Fruit fly (Drosophila melanogaster) whole organism, embryonic: ENCODE measurements around the gene CG4730.
A peak's percentile ranks its signal among the peaks of the same experiment; 100 is the strongest.

Experiments used
- Antp ChIP-seq: fragments of 200-800 bp; sonication (Bioruptor generic); optimal IDR thresholded peaks from 3 replicates; lab custom pipeline; 2016; ENCODE audit warnings: missing biosample characterization, missing genetic modification characterization
- Awh ChIP-seq: fragments of 200-800 bp; sonication (Bioruptor generic); IDR thresholded peaks from 2 replicates; pipeline ENCODE4, ENCODE4 v1.3.6; 2022; ENCODE audit warnings: missing biosample characterization, missing genetic modification characterization
- BEAF-32 ChIP-seq: fragments of 200-800 bp; sonication (Bioruptor generic); optimal IDR thresholded peaks from 3 replicates; lab custom pipeline; 2017; ENCODE audit warnings: missing biosample characterization, missing genetic modification characterization, mild to moderate bottlenecking, moderate library complexity, missing genetic modification reagents
- CG10321 ChIP-seq: fragments of 200-800 bp; sonication (Bioruptor generic); IDR thresholded peaks from 2 replicates; pipeline ENCODE4 v1.3.6; 2022; ENCODE audit warnings: missing biosample characterization, missing genetic modification characterization
- CG11093 ChIP-seq: fragments of 200-800 bp; sonication (Bioruptor generic); IDR thresholded peaks from 3 replicates; pipeline ENCODE4 v1.3.6; 2022; ENCODE audit warnings: missing biosample characterization, missing genetic modification characterization
- CG11504 ChIP-seq: fragments of 200-800 bp; sonication (Bioruptor generic); optimal IDR thresholded peaks from 3 replicates; lab custom pipeline; 2019; ENCODE audit warnings: missing biosample characterization, mild to moderate bottlenecking, missing genetic modification characterization, moderate library complexity
- CG11723 ChIP-seq: fragments of 200-800 bp; sonication (Bioruptor generic); optimal IDR thresholded peaks from 2 replicates; lab custom pipeline; 2017; ENCODE audit warnings: missing biosample characterization, mild to moderate bottlenecking, missing genetic modification characterization
- CG12299 ChIP-seq: fragments of 200-800 bp; sonication (Bioruptor generic); optimal IDR thresholded peaks from 2 replicates; lab custom pipeline; 2018; ENCODE audit warnings: missing biosample characterization, mild to moderate bottlenecking, missing genetic modification characterization
- CG17829 ChIP-seq: fragments of 200-800 bp; optimal IDR thresholded peaks from 2 replicates; lab custom pipeline; 2019; ENCODE audit warnings: missing biosample characterization, mild to moderate bottlenecking, missing genetic modification characterization, moderate library complexity
- CG2199 ChIP-seq: fragments of 200-800 bp; sonication (Bioruptor generic); IDR thresholded peaks from 3 replicates; pipeline ENCODE4 v1.3.6; 2022; ENCODE audit warnings: missing biosample characterization, missing genetic modification characterization
- CG30403 ChIP-seq: fragments of 200-800 bp; sonication (Bioruptor generic); optimal IDR thresholded peaks from 3 replicates; lab custom pipeline; 2016; ENCODE audit warnings: missing biosample characterization, missing genetic modification characterization
- CG30431 ChIP-seq: fragments of 200-800 bp; sonication (Bioruptor generic); optimal IDR thresholded peaks from 2 replicates; lab custom pipeline; 2017; ENCODE audit warnings: missing biosample characterization, missing genetic modification characterization
- CG3065 ChIP-seq: fragments of 200-800 bp; sonication (Bioruptor generic); optimal IDR thresholded peaks from 2 replicates; lab custom pipeline; 2016; ENCODE audit warnings: missing biosample characterization, missing genetic modification characterization
- CG32532 ChIP-seq: fragments of 200-800 bp; sonication (Bioruptor generic); IDR thresholded peaks from 2 replicates; pipeline ENCODE4 v1.3.6; 2022; ENCODE audit warnings: missing biosample characterization, missing genetic modification characterization
- CG3407 ChIP-seq: fragments of 200-800 bp; sonication (Bioruptor generic); optimal IDR thresholded peaks from 2 replicates; lab custom pipeline; 2018; ENCODE audit warnings: missing biosample characterization, mild to moderate bottlenecking, missing genetic modification characterization
- CG3726 ChIP-seq: fragments of 200-800 bp; sonication (Bioruptor generic); IDR thresholded peaks from 3 replicates; pipeline ENCODE4, ENCODE4 v1.3.6; 2022; ENCODE audit warnings: missing biosample characterization, missing genetic modification characterization
- CG3995 ChIP-seq: fragments of 200-800 bp; sonication (Bioruptor generic); optimal IDR thresholded peaks from 3 replicates; lab custom pipeline; 2016; ENCODE audit warnings: missing biosample characterization, missing genetic modification characterization
- CG42726 ChIP-seq: fragments of 200-800 bp; sonication (Bioruptor generic); IDR thresholded peaks from 2 replicates; pipeline ENCODE4 v1.3.6; 2022; ENCODE audit warnings: missing biosample characterization, missing genetic modification characterization; ENCODE audit not compliant: partially characterized antibody
- CG4360 ChIP-seq: fragments of 200-800 bp; sonication (Bioruptor generic); IDR thresholded peaks from 2 replicates; pipeline ENCODE4 v1.3.6; 2022; ENCODE audit warnings: missing biosample characterization, missing genetic modification characterization
- CG4424 ChIP-seq: fragments of 200-800 bp; sonication (Bioruptor generic); optimal IDR thresholded peaks from 3 replicates; lab custom pipeline; 2016; ENCODE audit warnings: missing biosample characterization, missing genetic modification characterization
- CG7987 ChIP-seq: fragments of 200-800 bp; sonication (Bioruptor generic); optimal IDR thresholded peaks from 2 replicates; lab custom pipeline; 2018; ENCODE audit warnings: missing biosample characterization, mild to moderate bottlenecking, missing genetic modification characterization, moderate library complexity
- CG9215 ChIP-seq: fragments of 200-800 bp; sonication (Bioruptor generic); IDR thresholded peaks from 2 replicates; pipeline ENCODE4 v1.3.6; 2022; ENCODE audit warnings: missing biosample characterization, missing genetic modification characterization
- Dbx ChIP-seq: fragments of 200-800 bp; sonication (Bioruptor generic); IDR thresholded peaks from 3 replicates; pipeline ENCODE4 v1.3.6; 2022; ENCODE audit warnings: missing biosample characterization, missing genetic modification characterization
- Dip2 ChIP-seq: fragments of 200-800 bp; sonication (Bioruptor generic); IDR thresholded peaks from 2 replicates; pipeline ENCODE4 v1.3.6; 2022; ENCODE audit warnings: missing biosample characterization, missing genetic modification characterization
- Drgx ChIP-seq: fragments of 200-800 bp; sonication (Bioruptor generic); IDR thresholded peaks from 2 replicates; pipeline ENCODE4 v1.3.6; 2022; ENCODE audit warnings: missing biosample characterization, missing genetic modification characterization
- Fer2 ChIP-seq: fragments of 200-800 bp; sonication (Bioruptor generic); optimal IDR thresholded peaks from 2 replicates; lab custom pipeline; 2018; ENCODE audit warnings: missing biosample characterization, mild to moderate bottlenecking, missing genetic modification characterization, moderate library complexity
- HmgD ChIP-seq: fragments of 200-800 bp; sonication (Bioruptor generic); optimal IDR thresholded peaks from 3 replicates; lab custom pipeline; 2016; ENCODE audit warnings: missing biosample characterization, missing genetic modification characterization
- MTF-1 ChIP-seq: fragments of 200-800 bp; sonication (Bioruptor generic); optimal IDR thresholded peaks from 2 replicates; lab custom pipeline; 2018; ENCODE audit warnings: missing biosample characterization, mild to moderate bottlenecking, missing genetic modification characterization, borderline replicate concordance
- Nf-YB ChIP-seq: fragments of 200-800 bp; sonication (Bioruptor generic); optimal IDR thresholded peaks from 3 replicates; lab custom pipeline; 2019; ENCODE audit warnings: missing biosample characterization, mild to moderate bottlenecking, missing genetic modification characterization, moderate library complexity
- PHDP ChIP-seq: fragments of 200-800 bp; sonication (Bioruptor generic); optimal IDR thresholded peaks from 3 replicates; lab custom pipeline; 2018; ENCODE audit warnings: missing biosample characterization, mild to moderate bottlenecking, missing genetic modification characterization, moderate library complexity
- Scr ChIP-seq: fragments of 200-800 bp; sonication (Bioruptor generic); IDR thresholded peaks from 2 replicates; pipeline ENCODE4 v1.3.6; 2022; ENCODE audit warnings: missing biosample characterization, missing genetic modification characterization; ENCODE audit not compliant: partially characterized antibody
- Sox102F ChIP-seq: fragments of 200-800 bp; sonication (Bioruptor generic); optimal IDR thresholded peaks from 2 replicates; lab custom pipeline; 2018; ENCODE audit warnings: missing biosample characterization, mild to moderate bottlenecking, missing genetic modification characterization, moderate library complexity
- TFAM ChIP-seq: fragments of 200-800 bp; sonication (Bioruptor generic); optimal IDR thresholded peaks from 2 replicates; lab custom pipeline; 2017; ENCODE audit warnings: missing biosample characterization, missing genetic modification characterization, inconsistent platforms
- Taf1 ChIP-seq: fragments of 200-800 bp; sonication (Bioruptor generic); IDR thresholded peaks from 2 replicates; pipeline ENCODE4 v1.3.6; 2022; ENCODE audit warnings: missing biosample characterization, missing genetic modification characterization
- abd-A ChIP-seq: fragments of 200-800 bp; sonication (Bioruptor generic); optimal IDR thresholded peaks from 3 replicates; lab custom pipeline; 2019; ENCODE audit warnings: missing biosample characterization, mild to moderate bottlenecking, missing genetic modification characterization, moderate library complexity
- ato ChIP-seq: fragments of 200-800 bp; sonication (Bioruptor generic); IDR thresholded peaks from 2 replicates; pipeline ENCODE4 v1.3.6; 2022; ENCODE audit warnings: missing biosample characterization, missing genetic modification characterization; ENCODE audit not compliant: partially characterized antibody
- bsh ChIP-seq, 2 experiments: fragments of 200-800 bp; sonication (Bioruptor generic); optimal IDR thresholded peaks; 2 replicates each; lab custom pipeline; 2017 to 2018; ENCODE audit warnings: mild to moderate bottlenecking in 2 of 2, missing biosample characterization in 2 of 2, missing genetic modification characterization in 2 of 2, moderate library complexity in 1 of 2
- dimm ChIP-seq: fragments of 200-800 bp; sonication (Bioruptor generic); IDR thresholded peaks from 2 replicates; pipeline ENCODE4 v1.3.6; 2022; ENCODE audit warnings: missing biosample characterization, missing genetic modification characterization
- disco-r ChIP-seq: fragments of 200-800 bp; sonication (Bioruptor generic); optimal IDR thresholded peaks from 2 replicates; lab custom pipeline; 2016; ENCODE audit warnings: missing biosample characterization, missing genetic modification characterization
- dmrt11E ChIP-seq: fragments of 200-800 bp; sonication (Bioruptor generic); optimal IDR thresholded peaks from 3 replicates; lab custom pipeline; 2018; ENCODE audit warnings: missing biosample characterization, mild to moderate bottlenecking, missing genetic modification characterization, moderate library complexity
- eve ChIP-seq, 2 experiments: fragments of >200 bp; optimal IDR thresholded peaks; 2 replicates each; lab custom pipeline; 2017; ENCODE audit warnings: missing biosample characterization in 2 of 2, missing genetic modification characterization in 2 of 2
- ham ChIP-seq: fragments of 200-800 bp; sonication (Bioruptor generic); IDR thresholded peaks from 2 replicates; pipeline ENCODE4 v1.3.6; 2022; ENCODE audit warnings: missing biosample characterization, missing genetic modification characterization
- ken ChIP-seq: fragments of 200-800 bp; sonication (Bioruptor generic); IDR thresholded peaks from 3 replicates; pipeline ENCODE4 v1.3.6; 2022; ENCODE audit warnings: missing biosample characterization, missing genetic modification characterization
- nau ChIP-seq: fragments of 200-800 bp; sonication (Bioruptor generic); optimal IDR thresholded peaks from 3 replicates; lab custom pipeline; 2017; ENCODE audit warnings: missing biosample characterization, mild to moderate bottlenecking, missing genetic modification characterization, missing genetic modification reagents
- pb ChIP-seq: fragments of 200-800 bp; sonication (Bioruptor generic); optimal IDR thresholded peaks from 3 replicates; lab custom pipeline; 2016; ENCODE audit warnings: missing biosample characterization, missing genetic modification characterization
- psq ChIP-seq: fragments of 200-800 bp; sonication (Bioruptor generic); optimal IDR thresholded peaks from 2 replicates; lab custom pipeline; 2017; ENCODE audit warnings: missing biosample characterization, missing genetic modification characterization
- ranshi ChIP-seq: fragments of 200-800 bp; sonication (Bioruptor generic); IDR thresholded peaks from 2 replicates; pipeline ENCODE4 v1.3.6; 2022; ENCODE audit warnings: missing biosample characterization, missing genetic modification characterization
- slp2 ChIP-seq: fragments of 200-800 bp; sonication (Bioruptor generic); optimal IDR thresholded peaks from 2 replicates; lab custom pipeline; 2016; ENCODE audit warnings: missing biosample characterization, missing genetic modification characterization
- sr ChIP-seq: fragments of 200-800 bp; sonication (Bioruptor generic); IDR thresholded peaks from 3 replicates; pipeline ENCODE4 v1.3.6; 2022; ENCODE audit warnings: missing biosample characterization, missing genetic modification characterization
- ssp ChIP-seq: fragments of 200-800 bp; sonication (Bioruptor generic); IDR thresholded peaks from 2 replicates; pipeline ENCODE4 v1.3.6; 2022; ENCODE audit warnings: missing biosample characterization, missing genetic modification characterization
- tio ChIP-seq: fragments of 200-800 bp; sonication (Bioruptor generic); optimal IDR thresholded peaks from 2 replicates; lab custom pipeline; 2017; ENCODE audit warnings: missing biosample characterization, missing genetic modification characterization, inconsistent platforms

The CG4730 gene

DNA sequence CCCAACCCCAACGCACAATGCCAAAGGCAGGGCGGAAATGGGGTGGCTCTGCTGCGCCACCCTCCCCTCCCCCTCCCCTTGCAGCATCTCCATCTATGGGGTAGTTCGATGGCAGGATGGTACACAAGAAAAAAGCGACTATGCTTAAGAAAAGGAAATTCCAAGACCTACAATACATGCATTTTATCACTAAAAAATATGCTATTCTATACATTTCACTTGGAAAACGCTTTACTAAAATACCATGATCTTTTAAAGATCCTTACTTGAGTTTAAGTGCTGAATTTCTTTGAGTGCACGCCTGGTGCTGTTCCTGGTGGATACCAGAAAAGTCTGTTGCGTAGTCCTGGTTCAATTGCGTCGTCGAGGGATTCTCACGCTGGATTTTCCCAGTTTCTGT is 47.4 kb downstream of the CG4730 start (continued):
- peak; percentile 37 for TF ChIP-seq CG11723 (GFP tag; lab: Kevin White, UChicago)
- TF ChIP-seq CG11504 (tag; lab: Kevin White, UChicago), result peak; percentile 76
- TF ChIP-seq ssp (GFP tag; lab: Robert Waterston, UW), result peak; percentile 25; the same call in 1 of the 2 replicates
- TF ChIP-seq CG3995 (GFP tag; lab: Kevin White, UChicago), result no peak
- no peak for TF ChIP-seq CG42726 (GFP tag; lab: Robert Waterston, UW)
- peak; percentile 76; the same call in 2 of the 3 replicates for TF ChIP-seq CG3726
- TF ChIP-seq Antp (GFP tag; lab: Kevin White, UChicago), result peak; percentile 83
- peak; percentile 72 for TF ChIP-seq PHDP (tag; lab: Kevin White, UChicago)
- TF ChIP-seq CG10321 (GFP tag; lab: Robert Waterston, UW), result no peak
- TF ChIP-seq Nf-YB (GFP tag; lab: Kevin White, UChicago), result no peak
- peak; percentile 75 for TF ChIP-seq CG32532
- TF ChIP-seq CG3407 (GFP tag; lab: Kevin White, UChicago), result peak; percentile 47
- peak; percentile 52 for TF ChIP-seq CG17829 (tag; lab: Kevin White, UChicago)
- TF ChIP-seq CG30431 (GFP tag; lab: Kevin White, UChicago), result peak; percentile 52
- TF ChIP-seq HmgD (GFP tag; lab: Kevin White, UChicago), result peak; percentile 32
- no peak for TF ChIP-seq Scr (GFP tag; lab: Robert Waterston, UW)
- peak; percentile 37 for TF ChIP-seq Fer2
- no peak for TF ChIP-seq slp2 (GFP tag; lab: Kevin White, UChicago)
- TF ChIP-seq ken (GFP tag; lab: Robert Waterston, UW), result peak; percentile 75; the same call in 2 of the 3 replicates
- TF ChIP-seq CG4360 (GFP tag; lab: Robert Waterston, UW), result 0 out of 2 replicates have a peak, but pooled peaks have one; percentile 30
- 0 out of 3 replicates have a peak, but pooled peaks have one; percentile 17 for TF ChIP-seq sr
- TF ChIP-seq MTF-1 (GFP tag; lab: Kevin White, UChicago), result no peak
- no peak for TF ChIP-seq TFAM (GFP tag; lab: Kevin White, UChicago)
- no peak for TF ChIP-seq ham
- TF ChIP-seq CG9215, result peak; percentile 42; the same call in 1 of the 2 replicates
- peak; percentile 49; the same call in 1 of the 2 replicates for TF ChIP-seq dimm (GFP tag; lab: Robert Waterston, UW)
- no peak for TF ChIP-seq BEAF-32
- TF ChIP-seq CG7987 (GFP tag; lab: Kevin White, UChicago), result no peak
- TF ChIP-seq disco-r (GFP tag; lab: Kevin White, UChicago), result no peak
- TF ChIP-seq eve (GFP tag; optimal IDR thresholded peaks at IDR 0.05; lab: Kevin White, UChicago), result no peak
- peak; percentile 71 for TF ChIP-seq Sox102F (GFP tag; lab: Kevin White, UChicago)
- no peak for TF ChIP-seq abd-A (tag; lab: Kevin White, UChicago)
- peak in 1 of 2 experiments; percentile 84 for TF ChIP-seq bsh (GFP tag; optimal IDR thresholded peaks at IDR 0.05; lab: Kevin White, UChicago)
- no peak for TF ChIP-seq CG2199
- peak; percentile 60 for TF ChIP-seq CG30403 (GFP tag; lab: Kevin White, UChicago)
- TF ChIP-seq CG11093 (GFP tag; lab: Robert Waterston, UW), result 0 out of 3 replicates have a peak, but pooled peaks have one; percentile 42
- TF ChIP-seq ranshi (GFP tag; lab: Robert Waterston, UW), result peak; percentile 78; the same call in 1 of the 2 replicates
- TF ChIP-seq psq (GFP tag; lab: Kevin White, UChicago), result no peak
- TF ChIP-seq Drgx (GFP tag; lab: Robert Waterston, UW), result no peak
- peak; percentile 44; the same call in 1 of the 2 replicates for TF ChIP-seq Taf1 (GFP tag; lab: Robert Waterston, UW)
- TF ChIP-seq dmrt11E (tag; lab: Kevin White, UChicago), result peak; percentile 33
- TF ChIP-seq tio (GFP tag; lab: Kevin White, UChicago), result peak; percentile 63
- TF ChIP-seq CG12299 (tag; lab: Kevin White, UChicago), result no peak
- peak; percentile 73 for TF ChIP-seq Dbx (GFP tag; lab: Robert Waterston, UW)
- TF ChIP-seq ato (GFP tag; lab: Robert Waterston, UW), result no peak
- TF ChIP-seq Awh (GFP tag; lab: Robert Waterston, UW), result peak; percentile 75
- TF ChIP-seq CG3065 (GFP tag; lab: Kevin White, UChicago), result no peak
- no peak for TF ChIP-seq Dip2
- TF ChIP-seq nau (GFP tag; lab: Kevin White, UChicago), result peak; percentile 36
- peak; percentile 61 for TF ChIP-seq CG4424
- TF ChIP-seq pb (GFP tag; lab: Kevin White, UChicago), result peak; percentile 6
